Worm (Caenorhabditis elegans) whole organism, late embryonic: Measurements from ENCODE around the gene F53B1.3.

Experiments used
- C08G9.2 ChIP-seq: sonication (generic microtip); optimal IDR thresholded peaks from 2 replicates; lab custom pipeline; 2016; ENCODE audit warnings: mild to moderate bottlenecking, missing genetic modification characterization, moderate library complexity, missing compliant biosample characterization
- F13H6.1 ChIP-seq: sonication (generic microtip); optimal IDR thresholded peaks from 2 replicates; lab custom pipeline; 2016; ENCODE audit warnings: missing genetic modification characterization, missing compliant biosample characterization
- T23F11.4 ChIP-seq: fragments of 200-800 bp; sonication (Bioruptor generic); optimal IDR thresholded peaks from 2 replicates; lab custom pipeline; 2018; ENCODE audit warnings: mild to moderate bottlenecking, missing genetic modification characterization, missing compliant biosample characterization
- ama-1 ChIP-seq: fragments of 150-350 bp; optimal IDR thresholded peaks from 2 replicates; lab custom pipeline; 2014
- ceh-14 ChIP-seq: sonication (generic microtip); optimal IDR thresholded peaks from 2 replicates; lab custom pipeline; 2016; ENCODE audit warnings: missing genotype, missing genetic modification characterization, missing compliant biosample characterization
- ceh-18 ChIP-seq: sonication (generic microtip); optimal IDR thresholded peaks from 2 replicates; lab custom pipeline; 2016; ENCODE audit warnings: missing genetic modification characterization, missing compliant biosample characterization
- ceh-19 ChIP-seq: fragments of 200-800 bp; sonication (Bioruptor generic); optimal IDR thresholded peaks from 2 replicates; lab custom pipeline; 2018; ENCODE audit warnings: mild to moderate bottlenecking, missing genetic modification characterization, missing compliant biosample characterization
- ceh-2 ChIP-seq: sonication (generic microtip); optimal IDR thresholded peaks from 2 replicates; lab custom pipeline; 2016; ENCODE audit warnings: missing genotype, missing genetic modification characterization, missing compliant biosample characterization
- ceh-22 ChIP-seq: sonication (generic microtip); optimal IDR thresholded peaks from 2 replicates; lab custom pipeline; 2017; ENCODE audit warnings: missing biosample characterization, missing genetic modification characterization
- ceh-30 ChIP-seq: fragments of 150-350 bp; optimal IDR thresholded peaks from 2 replicates; lab custom pipeline; 2014; ENCODE audit warnings: missing biosample characterization, missing genetic modification characterization
- ceh-9 ChIP-seq: sonication (generic microtip); optimal IDR thresholded peaks from 2 replicates; lab custom pipeline; 2016; ENCODE audit warnings: mild to moderate bottlenecking, missing genetic modification characterization, inconsistent platforms, missing compliant biosample characterization
- che-1 ChIP-seq: sonication (generic microtip); optimal IDR thresholded peaks from 2 replicates; lab custom pipeline; 2016; ENCODE audit warnings: mild to moderate bottlenecking, missing genetic modification characterization, missing compliant biosample characterization
- elt-4 ChIP-seq: sonication (generic microtip); optimal IDR thresholded peaks from 2 replicates; lab custom pipeline; 2016; ENCODE audit warnings: missing genetic modification characterization, missing compliant biosample characterization
- ets-4 ChIP-seq: sonication (generic microtip); optimal IDR thresholded peaks from 2 replicates; lab custom pipeline; 2016; ENCODE audit warnings: missing genetic modification characterization, missing compliant biosample characterization
- eyg-1 ChIP-seq: sonication (generic microtip); optimal IDR thresholded peaks from 2 replicates; lab custom pipeline; 2016; ENCODE audit warnings: missing genotype, missing genetic modification characterization, missing compliant biosample characterization
- fkh-10 ChIP-seq: fragments of 150-350 bp; optimal IDR thresholded peaks from 2 replicates; lab custom pipeline; 2014; ENCODE audit warnings: missing biosample characterization, missing genetic modification reagents, missing genetic modification characterization
- gmeb-2 ChIP-seq: sonication (generic microtip); optimal IDR thresholded peaks from 2 replicates; lab custom pipeline; 2016; ENCODE audit warnings: missing genetic modification characterization, inconsistent platforms, missing compliant biosample characterization
- hlh-6 ChIP-seq: sonication (generic microtip); optimal IDR thresholded peaks from 2 replicates; lab custom pipeline; 2016; ENCODE audit warnings: missing genotype, missing genetic modification characterization, missing compliant biosample characterization
- hlh-8 ChIP-seq: sonication (generic microtip); optimal IDR thresholded peaks from 2 replicates; lab custom pipeline; 2016; ENCODE audit warnings: missing genotype, missing genetic modification characterization, missing compliant biosample characterization
- madf-2 ChIP-seq: sonication (generic microtip); optimal IDR thresholded peaks from 2 replicates; lab custom pipeline; 2017; ENCODE audit warnings: missing genetic modification characterization, missing compliant biosample characterization
- mec-3 ChIP-seq: sonication (generic microtip); optimal IDR thresholded peaks from 2 replicates; lab custom pipeline; 2016; ENCODE audit warnings: borderline replicate concordance, missing genetic modification characterization, missing compliant biosample characterization
- nfya-1 ChIP-seq: sonication (generic microtip); optimal IDR thresholded peaks from 2 replicates; lab custom pipeline; 2017; ENCODE audit warnings: missing genetic modification characterization, mild to moderate bottlenecking, missing compliant biosample characterization, antibody characterized with exemption, moderate library complexity
- nhr-232 ChIP-seq: sonication (generic microtip); optimal IDR thresholded peaks from 2 replicates; lab custom pipeline; 2016; ENCODE audit warnings: missing genetic modification characterization, missing compliant biosample characterization
- odd-2 ChIP-seq: sonication (generic microtip); optimal IDR thresholded peaks from 2 replicates; lab custom pipeline; 2017; ENCODE audit warnings: antibody characterized with exemption, mild to moderate bottlenecking, missing genetic modification characterization, missing compliant biosample characterization
- pag-3 ChIP-seq: sonication (generic microtip); optimal IDR thresholded peaks from 2 replicates; lab custom pipeline; 2016; ENCODE audit warnings: missing compliant biosample characterization, missing genetic modification characterization, borderline replicate concordance
- pax-1 ChIP-seq: fragments of 150-350 bp; optimal IDR thresholded peaks from 2 replicates; lab custom pipeline; 2014; ENCODE audit warnings: missing biosample characterization, missing genetic modification characterization
- pha-4 ChIP-seq: fragments of 150-350 bp; optimal IDR thresholded peaks from 2 replicates; lab custom pipeline; 2018; ENCODE audit warnings: missing biosample characterization, missing genetic modification reagents, missing genetic modification characterization
- pqm-1 ChIP-seq: sonication (generic microtip); optimal IDR thresholded peaks from 2 replicates; lab custom pipeline; 2016; ENCODE audit warnings: missing genetic modification characterization, missing compliant biosample characterization
- pros-1 ChIP-seq: fragments of 150-350 bp; optimal IDR thresholded peaks from 2 replicates; lab custom pipeline; 2014; ENCODE audit warnings: missing biosample characterization, missing genetic modification reagents, missing genetic modification characterization
- rnt-1 ChIP-seq: sonication (generic microtip); optimal IDR thresholded peaks from 2 replicates; lab custom pipeline; 2016; ENCODE audit warnings: missing genetic modification characterization, missing compliant biosample characterization
- sdc-2 ChIP-seq: sonication (generic microtip); optimal IDR thresholded peaks from 2 replicates; lab custom pipeline; 2016; ENCODE audit warnings: missing genotype, missing genetic modification characterization, missing compliant biosample characterization
- sox-2 ChIP-seq: fragments of 200-800 bp; sonication (Bioruptor generic); IDR thresholded peaks from 2 replicates; pipeline ENCODE4 v1.3.6; 2022; ENCODE audit warnings: missing genetic modification reagents, missing genetic modification characterization, missing compliant biosample characterization
- sox-4 ChIP-seq: sonication (generic microtip); optimal IDR thresholded peaks from 2 replicates; lab custom pipeline; 2017; ENCODE audit warnings: mild to moderate bottlenecking, missing genetic modification characterization, inconsistent platforms, missing compliant biosample characterization
- tbx-2 ChIP-seq: sonication (generic microtip); optimal IDR thresholded peaks from 2 replicates; lab custom pipeline; 2016; ENCODE audit warnings: missing genetic modification characterization, missing compliant biosample characterization
- tbx-7 ChIP-seq: sonication (generic microtip); optimal IDR thresholded peaks from 2 replicates; lab custom pipeline; 2016; ENCODE audit warnings: missing genotype, missing genetic modification characterization, missing compliant biosample characterization
- ttx-3 ChIP-seq: sonication (generic microtip); optimal IDR thresholded peaks from 2 replicates; lab custom pipeline; 2016; ENCODE audit warnings: missing genetic modification reagents, missing genetic modification characterization, missing compliant biosample characterization
- unc-55 ChIP-seq: sonication (generic microtip); optimal IDR thresholded peaks from 2 replicates; lab custom pipeline; 2017; ENCODE audit warnings: missing biosample characterization, missing genetic modification reagents, missing genetic modification characterization
- unc-86 ChIP-seq: sonication (generic microtip); optimal IDR thresholded peaks from 2 replicates; lab custom pipeline; 2016; ENCODE audit warnings: missing genetic modification characterization, missing compliant biosample characterization
- zip-5 ChIP-seq: sonication (generic microtip); optimal IDR thresholded peaks from 2 replicates; lab custom pipeline; 2016; ENCODE audit warnings: missing genetic modification characterization, missing compliant biosample characterization
- ztf-16 ChIP-seq: sonication (generic microtip); optimal IDR thresholded peaks from 2 replicates; lab custom pipeline; 2017; ENCODE audit warnings: missing genetic modification characterization, missing compliant biosample characterization

F53B1.3 gene

ce11 chrX:2079536-2079935 is 25.9 kb upstream of the F53B1.3 start, which contains the start of gene F49H12.4:
F49H12.4 (plus strand) TSS chrX:2079836.
- no peak for TF ChIP-seq nhr-232 (tag; lab: Kevin White, UChicago)
- no peak for TF ChIP-seq ceh-30
- no peak for TF ChIP-seq T23F11.4 (GFP tag; lab: Kevin White, UChicago)
- TF ChIP-seq zip-5 (tag; lab: Kevin White, UChicago): no peak
- TF ChIP-seq ceh-19 (GFP tag; lab: Kevin White, UChicago): no peak
- no peak for TF ChIP-seq F13H6.1 (tag; lab: Kevin White, UChicago)
- TF ChIP-seq ceh-18 (tag; lab: Kevin White, UChicago): no peak
- no peak for TF ChIP-seq sox-2
- TF ChIP-seq ztf-16 (tag; lab: Kevin White, UChicago): no peak

DNA sequence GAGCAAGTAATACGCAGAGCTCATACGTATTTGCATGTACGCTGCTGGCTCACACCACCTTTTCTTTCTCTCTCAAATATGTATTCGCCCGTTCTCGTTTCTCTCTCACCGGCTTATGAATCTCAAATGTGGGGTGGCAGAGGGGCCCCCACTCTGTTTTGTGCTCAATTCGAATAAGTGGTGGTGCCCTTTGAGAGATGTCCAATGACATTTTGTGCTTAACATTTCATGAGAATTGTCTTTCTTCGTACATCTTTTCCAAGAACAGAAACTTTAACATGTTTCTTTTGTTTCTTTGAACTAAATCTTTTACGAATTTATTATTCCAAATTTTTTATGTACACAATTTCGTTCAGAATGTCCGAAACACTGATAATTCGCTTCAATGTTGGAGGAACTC is 21.4 kb upstream of the F53B1.3 start, which contains the start of gene F49H12.3:
Gene F49H12.3, plus strand, starts transcription at position 357 of the 400 bp plus-strand sequence.
- no peak for TF ChIP-seq nfya-1 (tag; lab: Kevin White, UChicago)
- TF ChIP-seq sox-2: no peak
- no peak for TF ChIP-seq T23F11.4 (GFP tag; lab: Kevin White, UChicago)
- no peak for TF ChIP-seq ceh-2 (tag; lab: Kevin White, UChicago)
- TF ChIP-seq che-1 (tag; lab: Kevin White, UChicago): no peak
- no peak for TF ChIP-seq unc-86
- no peak for TF ChIP-seq sdc-2 (tag; lab: Kevin White, UChicago)
- TF ChIP-seq madf-2 (tag; lab: Kevin White, UChicago): no peak
- TF ChIP-seq pqm-1 (tag; lab: Kevin White, UChicago): no peak
- TF ChIP-seq hlh-8 (tag; lab: Kevin White, UChicago): no peak
- no peak for TF ChIP-seq gmeb-2 (tag; lab: Kevin White, UChicago)
- no peak for TF ChIP-seq mec-3 (tag; lab: Kevin White, UChicago)
- no peak for TF ChIP-seq ets-4 (tag; lab: Kevin White, UChicago)
- TF ChIP-seq tbx-2 (tag; lab: Kevin White, UChicago): no peak
- no peak for TF ChIP-seq hlh-6
- no peak for TF ChIP-seq ama-1 (lab: Kevin White, UChicago)
- no peak for TF ChIP-seq sox-4 (tag; lab: Kevin White, UChicago)
- TF ChIP-seq eyg-1: no peak

- TF ChIP-seq pros-1 (no peak), tbx-2 (tag; lab: Kevin White, UChicago) (no peak), F13H6.1 (tag; lab: Kevin White, UChicago) (no peak), odd-2 (tag; lab: Kevin White, UChicago) (no peak), hlh-8 (tag; lab: Kevin White, UChicago) (no peak), pha-4 (no peak), fkh-10 (GFP tag; lab: Kevin White, UChicago) (no peak), sox-4 (tag; lab: Kevin White, UChicago) (no peak), C08G9.2 (tag; lab: Kevin White, UChicago) (no peak), ceh-22 (tag; lab: Kevin White, UChicago) (no peak), ceh-14 (tag; lab: Kevin White, UChicago) (no peak), pax-1 (tag; lab: Kevin White, UChicago) (no peak), mec-3 (tag; lab: Kevin White, UChicago) (no peak)
Measured at ce11 chrX:2084988-2085387, 20.4 kb upstream of the F53B1.3 start, which contains the start of gene F49H12.2. F49H12.2 (plus strand) TSS chrX:2085288.

ce11 chrX:2085494-2085893 is 19.9 kb upstream of the F53B1.3 start:
- TF ChIP-seq unc-55 (GFP tag; lab: Kevin White, UChicago): no peak
- no peak for TF ChIP-seq ceh-9 (tag; lab: Kevin White, UChicago)
- TF ChIP-seq elt-4: no peak
- no peak for TF ChIP-seq ttx-3
- TF ChIP-seq rnt-1: no peak
- no peak for TF ChIP-seq tbx-7 (tag; lab: Kevin White, UChicago)
- TF ChIP-seq unc-86: no peak
- no peak for TF ChIP-seq che-1 (tag; lab: Kevin White, UChicago)
- no peak for TF ChIP-seq pag-3 (tag; lab: Kevin White, UChicago)
